Fruit fly (Drosophila melanogaster): Measurements from ENCODE around the gene sturkopf.
A peak's percentile ranks its signal among the peaks of the same experiment; 100 is the strongest.

Gene sturkopf

DNA sequence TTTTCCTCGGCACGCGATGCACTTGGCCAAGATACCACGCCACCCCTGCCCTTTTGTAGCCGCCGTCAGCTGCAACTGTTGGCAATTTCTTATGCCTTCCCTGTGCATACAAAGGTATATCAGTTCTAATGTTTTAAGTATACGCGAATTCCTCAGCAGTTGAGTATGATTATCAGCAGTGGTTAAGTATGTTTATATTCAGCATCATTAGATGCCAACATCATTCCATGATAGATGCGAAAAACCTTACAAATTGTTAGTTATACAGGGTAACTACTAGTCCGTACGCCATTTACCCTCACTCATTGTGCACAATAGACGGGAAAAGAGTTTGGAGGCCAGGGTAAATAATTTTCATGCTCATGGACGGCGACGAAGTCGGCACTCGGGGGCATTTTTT is 33.5 kb downstream of the sturkopf start:
- no peak for TF ChIP-seq Abd-B (GFP tag; optimal IDR thresholded peaks at IDR 0.05)
- TF ChIP-seq ey (GFP tag; optimal IDR thresholded peaks at IDR 0.05) = peak; percentile 18

DNA sequence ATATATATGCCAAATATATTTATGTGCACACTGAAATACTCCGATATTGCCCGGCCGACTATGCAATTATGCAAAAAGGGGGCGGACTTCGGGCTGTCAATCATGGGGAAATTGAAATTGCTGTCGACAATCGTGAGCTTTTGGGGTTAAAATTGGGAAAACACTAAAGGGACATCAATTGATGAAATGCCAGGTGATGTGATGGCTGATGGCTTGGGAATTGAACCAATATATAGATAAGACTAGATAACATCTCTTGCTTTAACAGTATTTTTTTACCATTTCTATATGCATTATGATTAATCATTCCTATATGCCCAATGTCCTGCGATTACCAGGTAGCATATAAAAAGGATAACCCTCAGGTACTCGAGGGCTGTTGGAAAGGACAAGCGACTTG is 35.2 kb downstream of the sturkopf start:
- TF ChIP-seq foxo (GFP tag; optimal IDR thresholded peaks at IDR 0.05) (no peak), dl (GFP tag; optimal IDR thresholded peaks at IDR 0.05; ENCODE audit: insufficient read depth in 1 of 2, partially characterized antibody in 2 of 2) (no peak), h (GFP tag; optimal IDR thresholded peaks at IDR 0.05) (no peak), rgr (GFP tag; optimal IDR thresholded peaks at IDR 0.05) (no peak), jim (GFP tag; optimal IDR thresholded peaks at IDR 0.05) (no peak), Hnf4 (GFP tag; optimal IDR thresholded peaks at IDR 0.05) (no peak), Vsx2 (GFP tag; optimal IDR thresholded peaks at IDR 0.05; ENCODE audit: partially characterized antibody) (no peak), lola (GFP tag; optimal IDR thresholded peaks at IDR 0.05) (no peak), dmrt93B (GFP tag; optimal IDR thresholded peaks at IDR 0.05) (no peak), Jra (GFP tag; optimal IDR thresholded peaks at IDR 0.05) (no peak), sage (GFP tag; optimal IDR thresholded peaks at IDR 0.05) (no peak), GATAd (GFP tag; optimal IDR thresholded peaks at IDR 0.05) (no peak), ey (GFP tag; optimal IDR thresholded peaks at IDR 0.05) (no peak), Hr78 (GFP tag; optimal IDR thresholded peaks at IDR 0.05) (no peak)

DNA sequence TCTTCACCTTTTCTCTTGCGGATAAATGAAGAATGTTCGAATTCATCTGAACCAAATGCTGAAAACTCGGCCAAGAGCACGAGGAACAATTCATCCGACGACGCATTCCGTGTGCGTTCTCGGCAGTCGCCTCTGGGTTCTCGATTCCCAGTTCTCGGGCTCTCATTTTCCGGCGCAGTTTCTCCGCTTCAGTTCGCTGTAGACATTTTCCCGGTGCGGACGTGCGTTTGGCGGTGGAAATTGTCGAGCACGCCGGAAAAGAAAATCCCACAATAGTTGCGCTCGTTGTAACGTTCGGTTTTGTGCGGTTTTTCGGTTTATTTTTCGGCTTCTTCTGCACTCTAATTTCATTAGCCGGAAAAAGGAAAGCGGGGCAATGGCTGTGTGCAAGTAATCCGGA is 37.4 kb downstream of the sturkopf start, which contains the start of gene CG32333:
Gene CG32333 (plus strand): TSS at position 190 of the 400 bp plus-strand sequence.
- TF ChIP-seq Vsx2 (GFP tag; optimal IDR thresholded peaks at IDR 0.05; ENCODE audit: partially characterized antibody) (no peak), foxo (GFP tag; optimal IDR thresholded peaks at IDR 0.05) (no peak), ey (GFP tag; optimal IDR thresholded peaks at IDR 0.05) (no peak), h (GFP tag; optimal IDR thresholded peaks at IDR 0.05) (no peak), dmrt93B (GFP tag; optimal IDR thresholded peaks at IDR 0.05) (no peak), Abd-B (GFP tag; optimal IDR thresholded peaks at IDR 0.05) (no peak), Dfd (GFP tag; optimal IDR thresholded peaks at IDR 0.05) (no peak), lola (GFP tag; optimal IDR thresholded peaks at IDR 0.05) (no peak), pan (optimal IDR thresholded peaks at IDR 0.05) (no peak), sv (GFP tag; optimal IDR thresholded peaks at IDR 0.05) (no peak), Rel (GFP tag; optimal IDR thresholded peaks at IDR 0.05) (no peak), Rel (tag; optimal IDR thresholded peaks at IDR 0.05) (no peak), OdsH (GFP tag; optimal IDR thresholded peaks at IDR 0.05) (no peak), jim (GFP tag; optimal IDR thresholded peaks at IDR 0.05) (no peak), dl (GFP tag; optimal IDR thresholded peaks at IDR 0.05; ENCODE audit: insufficient read depth in 1 of 2, partially characterized antibody in 2 of 2) (no peak), tai (GFP tag; optimal IDR thresholded peaks at IDR 0.05) (no peak), fru (GFP tag; optimal IDR thresholded peaks at IDR 0.05) (no peak), HLH106 (tag; optimal IDR thresholded peaks at IDR 0.05) (no peak)

DNA sequence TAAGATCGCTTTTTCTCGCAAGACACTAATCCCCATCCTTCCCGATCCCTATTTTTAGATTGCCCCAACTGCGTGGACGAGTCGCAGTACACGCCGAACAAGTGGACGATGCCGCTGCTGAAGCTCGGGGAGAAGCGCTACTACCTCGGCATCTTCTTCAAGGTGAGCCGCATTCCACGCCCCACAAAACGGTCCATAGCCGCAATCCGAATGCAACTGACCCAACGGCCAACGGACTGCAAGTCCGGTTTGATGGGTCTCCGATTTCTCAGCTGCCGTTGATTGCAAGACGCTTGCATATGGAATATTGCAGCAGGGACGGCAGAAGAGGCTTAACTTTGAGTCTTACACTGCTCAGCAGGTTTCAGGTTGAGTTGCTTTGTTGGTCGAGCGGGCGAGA is 44.2 kb downstream of the sturkopf start:
- TF ChIP-seq N (GFP tag; optimal IDR thresholded peaks at IDR 0.05) = no peak
- peak; percentile 31 for TF ChIP-seq Dif (GFP tag; optimal IDR thresholded peaks at IDR 0.05; ENCODE audit: partially characterized antibody)
- TF ChIP-seq lola (GFP tag; optimal IDR thresholded peaks at IDR 0.05) = no peak

DNA sequence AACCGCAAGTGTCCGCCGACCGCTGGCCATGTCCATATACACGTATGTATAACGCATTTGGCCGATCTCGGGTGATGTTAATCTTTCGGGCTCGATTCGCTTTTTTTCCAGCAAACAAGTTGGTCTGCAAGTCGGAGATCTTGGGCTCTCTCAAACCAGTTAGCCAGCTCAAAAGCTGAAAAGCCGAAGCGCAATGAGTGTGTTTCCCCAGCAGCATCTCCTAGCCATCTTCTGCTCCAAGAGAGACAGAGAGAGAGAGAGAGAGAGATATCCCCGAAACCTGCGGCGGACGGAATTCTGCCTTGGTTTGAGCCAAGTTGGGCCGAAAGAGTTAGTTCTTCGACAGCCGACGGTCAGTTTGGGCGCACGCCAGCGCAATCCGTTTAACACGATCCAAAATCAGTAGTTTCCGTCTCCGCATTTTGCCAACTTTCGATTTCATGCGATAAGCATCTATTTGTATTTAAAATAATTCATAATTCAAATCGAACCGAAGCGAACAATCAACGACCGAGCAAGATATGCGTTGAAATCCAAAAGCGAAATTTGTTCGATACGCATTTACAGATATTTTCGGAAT is 47.7 kb downstream of the sturkopf start:
- no peak for TF ChIP-seq HLH106 (tag; optimal IDR thresholded peaks at IDR 0.05)
- TF ChIP-seq Mio (GFP tag; optimal IDR thresholded peaks at IDR 0.05) = no peak
- TF ChIP-seq Rel (GFP tag; optimal IDR thresholded peaks at IDR 0.05) = no peak
- peak; percentile 52 for TF ChIP-seq Rel (tag; optimal IDR thresholded peaks at IDR 0.05)
- no peak for TF ChIP-seq fru (GFP tag; optimal IDR thresholded peaks at IDR 0.05)
- no peak for TF ChIP-seq foxo (GFP tag; optimal IDR thresholded peaks at IDR 0.05)
- peak in 1 of 2 experiments; percentile 45 for TF ChIP-seq dl (GFP tag; optimal IDR thresholded peaks at IDR 0.05; ENCODE audit: insufficient read depth in 1 of 2, partially characterized antibody in 2 of 2)
- peak; percentile 34 for TF ChIP-seq Vsx2 (GFP tag; optimal IDR thresholded peaks at IDR 0.05; ENCODE audit: partially characterized antibody)
- no peak for TF ChIP-seq lola (GFP tag; optimal IDR thresholded peaks at IDR 0.05)
- no peak for TF ChIP-seq brk (GFP tag; optimal IDR thresholded peaks at IDR 0.05)
- no peak for TF ChIP-seq br (GFP tag; optimal IDR thresholded peaks at IDR 0.05)
- TF ChIP-seq GATAd (GFP tag; optimal IDR thresholded peaks at IDR 0.05) = no peak
- no peak for TF ChIP-seq CrebA (GFP tag; optimal IDR thresholded peaks at IDR 0.05; ENCODE audit: borderline replicate concordance)
- TF ChIP-seq Hr78 (GFP tag; optimal IDR thresholded peaks at IDR 0.05) = no peak
- no peak for TF ChIP-seq Abd-B (GFP tag; optimal IDR thresholded peaks at IDR 0.05)
- no peak for TF ChIP-seq dmrt93B (GFP tag; optimal IDR thresholded peaks at IDR 0.05)
- TF ChIP-seq sage (GFP tag; optimal IDR thresholded peaks at IDR 0.05) = no peak
- no peak for TF ChIP-seq woc (GFP tag; optimal IDR thresholded peaks at IDR 0.05)
- TF ChIP-seq h (GFP tag; optimal IDR thresholded peaks at IDR 0.05) = no peak
- no peak for TF ChIP-seq Sp1 (GFP tag; optimal IDR thresholded peaks at IDR 0.05)
- no peak for TF ChIP-seq Myc (optimal IDR thresholded peaks at IDR 0.05)
- no peak for TF ChIP-seq N (GFP tag; optimal IDR thresholded peaks at IDR 0.05)
- no peak for TF ChIP-seq psq (GFP tag; optimal IDR thresholded peaks at IDR 0.05)
- TF ChIP-seq Jra (GFP tag; optimal IDR thresholded peaks at IDR 0.05) = no peak
- TF ChIP-seq pan (optimal IDR thresholded peaks at IDR 0.05) = no peak
- no peak for TF ChIP-seq sv (GFP tag; optimal IDR thresholded peaks at IDR 0.05)
- no peak for TF ChIP-seq dsf (GFP tag; optimal IDR thresholded peaks at IDR 0.05; ENCODE audit: borderline replicate concordance)
- TF ChIP-seq Dif (GFP tag; optimal IDR thresholded peaks at IDR 0.05; ENCODE audit: partially characterized antibody) = peak; percentile 68

Measured in whole organism, wandering third instar larva.